Worm (Caenorhabditis elegans) whole organism, L2 larva: ENCODE measurements around the gene R11.4.

ENCODE experiments used
- C34F6.9 ChIP-seq: fragments of 150-350 bp; optimal IDR thresholded peaks from 2 replicates; lab custom pipeline; 2014; ENCODE audit warnings: missing biosample characterization, missing genetic modification characterization
- F13H6.1 ChIP-seq: sonication (generic microtip); optimal IDR thresholded peaks from 2 replicates; lab custom pipeline; 2016; ENCODE audit warnings: missing genetic modification characterization, missing compliant biosample characterization
- R02D3.7 ChIP-seq: fragments of 150-350 bp; optimal IDR thresholded peaks from 2 replicates; lab custom pipeline; 2014; ENCODE audit warnings: missing biosample characterization, missing genetic modification characterization
- Y55F3AM.14 ChIP-seq: fragments of 200-800 bp; sonication (Bioruptor generic); optimal IDR thresholded peaks from 2 replicates; lab custom pipeline; 2018; ENCODE audit warnings: mild to moderate bottlenecking, missing genetic modification characterization, missing compliant biosample characterization
- ZK546.5 ChIP-seq: sonication (generic microtip); optimal IDR thresholded peaks from 2 replicates; lab custom pipeline; 2017; ENCODE audit warnings: missing biosample characterization, missing genetic modification characterization
- alr-1 ChIP-seq: fragments of 150-350 bp; optimal IDR thresholded peaks from 2 replicates; lab custom pipeline; 2014; ENCODE audit warnings: missing biosample characterization, missing genetic modification characterization
- aly-2 ChIP-seq: fragments of 150-350 bp; optimal IDR thresholded peaks from 2 replicates; lab custom pipeline; 2014; ENCODE audit warnings: missing biosample characterization, missing genetic modification characterization
- ama-1 ChIP-seq: fragments of 150-350 bp; optimal IDR thresholded peaks from 2 replicates; lab custom pipeline; 2018; ENCODE audit warnings: inconsistent platforms
- blmp-1 ChIP-seq: sonication (generic microtip); optimal IDR thresholded peaks from 2 replicates; lab custom pipeline; 2017; ENCODE audit warnings: missing genetic modification characterization, mild to moderate bottlenecking, missing compliant biosample characterization, antibody characterized with exemption, moderate library complexity; ENCODE audit not compliant: insufficient read depth
- ceh-16 ChIP-seq: fragments of 150-350 bp; optimal IDR thresholded peaks from 2 replicates; lab custom pipeline; 2014; ENCODE audit warnings: missing biosample characterization, missing genetic modification characterization
- ceh-82 ChIP-seq: fragments of 150-350 bp; optimal IDR thresholded peaks from 2 replicates; lab custom pipeline; 2014; ENCODE audit warnings: missing biosample characterization, missing genetic modification characterization
- crh-2 ChIP-seq: sonication (generic microtip); optimal IDR thresholded peaks from 2 replicates; lab custom pipeline; 2017; ENCODE audit warnings: missing biosample characterization, missing genetic modification characterization
- dmd-4 ChIP-seq: sonication (generic microtip); optimal IDR thresholded peaks from 2 replicates; lab custom pipeline; 2017; ENCODE audit warnings: missing biosample characterization, missing genetic modification characterization
- egl-27 ChIP-seq: sonication (generic microtip); optimal IDR thresholded peaks from 3 replicates; lab custom pipeline; 2017; ENCODE audit warnings: missing biosample characterization, missing genetic modification reagents, missing genetic modification characterization
- elt-1 ChIP-seq: fragments of 150-350 bp; optimal IDR thresholded peaks from 2 replicates; lab custom pipeline; 2014; ENCODE audit warnings: missing biosample characterization, missing genetic modification characterization
- elt-3 ChIP-seq: sonication (generic microtip); optimal IDR thresholded peaks from 2 replicates; lab custom pipeline; 2017; ENCODE audit warnings: missing biosample characterization, missing genetic modification characterization
- fos-1 ChIP-seq: fragments of 150-350 bp; optimal IDR thresholded peaks from 2 replicates; lab custom pipeline; 2014; ENCODE audit warnings: missing biosample characterization, missing genetic modification characterization
- gmeb-1 ChIP-seq: fragments of 150-350 bp; optimal IDR thresholded peaks from 2 replicates; lab custom pipeline; 2014; ENCODE audit warnings: missing biosample characterization, missing genetic modification characterization
- lin-11 ChIP-seq: fragments of 150-350 bp; sonication (generic microtip); optimal IDR thresholded peaks from 2 replicates; lab custom pipeline; 2014; ENCODE audit warnings: missing biosample characterization, missing genetic modification characterization, inconsistent platforms, mixed read lengths
- lin-13 ChIP-seq: fragments of 150-350 bp; optimal IDR thresholded peaks from 2 replicates; lab custom pipeline; 2014; ENCODE audit warnings: missing biosample characterization, missing genetic modification reagents, missing genetic modification characterization
- lin-39 ChIP-seq: fragments of 150-350 bp; optimal IDR thresholded peaks from 2 replicates; lab custom pipeline; 2014; ENCODE audit warnings: missing biosample characterization, missing genetic modification reagents, missing genetic modification characterization
- lsy-2 ChIP-seq, 2 experiments: fragments of 150-350 bp in 1 of 2; sonication (generic microtip) in 1 of 2; optimal IDR thresholded peaks; 2 replicates each; lab custom pipeline; 2014 to 2017; ENCODE audit warnings: missing biosample characterization in 2 of 2, missing genetic modification characterization in 2 of 2
- mab-5 ChIP-seq: fragments of 150-350 bp; optimal IDR thresholded peaks from 2 replicates; lab custom pipeline; 2014; ENCODE audit warnings: missing biosample characterization, missing genetic modification characterization
- mbf-1 ChIP-seq: sonication (generic microtip); optimal IDR thresholded peaks from 2 replicates; lab custom pipeline; 2017; ENCODE audit warnings: missing biosample characterization, missing genetic modification characterization
- mdl-1 ChIP-seq, 2 experiments: fragments of 150-350 bp in 1 of 2; sonication (generic microtip) in 1 of 2; optimal IDR thresholded peaks; 2 replicates each; lab custom pipeline; 2017; ENCODE audit warnings: missing biosample characterization in 2 of 2, missing genetic modification characterization in 2 of 2
- nhr-10 ChIP-seq: sonication (generic microtip); optimal IDR thresholded peaks from 2 replicates; lab custom pipeline; 2017; ENCODE audit warnings: missing biosample characterization, missing genetic modification characterization
- nhr-11 ChIP-seq: fragments of 150-350 bp; optimal IDR thresholded peaks from 2 replicates; lab custom pipeline; 2014; ENCODE audit warnings: missing biosample characterization, missing genetic modification characterization
- nhr-12 ChIP-seq: fragments of 150-350 bp; optimal IDR thresholded peaks from 2 replicates; lab custom pipeline; 2014; ENCODE audit warnings: missing biosample characterization, missing genetic modification characterization
- nhr-129 ChIP-seq: fragments of 150-350 bp; optimal IDR thresholded peaks from 2 replicates; lab custom pipeline; 2014; ENCODE audit warnings: missing biosample characterization, missing genetic modification characterization
- nhr-21 ChIP-seq: fragments of 150-350 bp; optimal IDR thresholded peaks from 2 replicates; lab custom pipeline; 2014; ENCODE audit warnings: missing biosample characterization, missing genetic modification characterization
- nhr-23 ChIP-seq: fragments of 150-350 bp; optimal IDR thresholded peaks from 2 replicates; lab custom pipeline; 2014; ENCODE audit warnings: missing biosample characterization, missing genetic modification reagents, missing genetic modification characterization
- nhr-237 ChIP-seq: fragments of 150-350 bp; optimal IDR thresholded peaks from 2 replicates; lab custom pipeline; 2014; ENCODE audit warnings: missing biosample characterization, missing genetic modification characterization
- nhr-25 ChIP-seq: fragments of 150-350 bp; sonication (generic microtip); optimal IDR thresholded peaks from 3 replicates; lab custom pipeline; 2014; ENCODE audit warnings: missing biosample characterization, missing genetic modification characterization
- nhr-6 ChIP-seq: fragments of 150-350 bp; optimal IDR thresholded peaks from 2 replicates; lab custom pipeline; 2014; ENCODE audit warnings: missing biosample characterization, missing genetic modification characterization
- nhr-77 ChIP-seq: fragments of 150-350 bp; optimal IDR thresholded peaks from 2 replicates; lab custom pipeline; 2014; ENCODE audit warnings: missing biosample characterization, missing genetic modification characterization
- peb-1 ChIP-seq: fragments of 150-350 bp; optimal IDR thresholded peaks from 2 replicates; lab custom pipeline; 2014; ENCODE audit warnings: missing biosample characterization, missing genetic modification characterization
- sem-4 ChIP-seq: fragments of 150-350 bp; optimal IDR thresholded peaks from 2 replicates; lab custom pipeline; 2014; ENCODE audit warnings: missing biosample characterization, missing genetic modification reagents, missing genetic modification characterization
- skn-1 ChIP-seq: sonication (generic microtip); optimal IDR thresholded peaks from 2 replicates; lab custom pipeline; 2017; ENCODE audit warnings: missing biosample characterization, missing genetic modification characterization
- sma-3 ChIP-seq: sonication (generic microtip); optimal IDR thresholded peaks from 2 replicates; lab custom pipeline; 2016; ENCODE audit warnings: missing genetic modification reagents, missing genetic modification characterization, missing compliant biosample characterization
- sma-9 ChIP-seq, 2 experiments: fragments of 150-350 bp in 1 of 2; sonication (generic microtip) in 1 of 2; optimal IDR thresholded peaks; 2 replicates each; lab custom pipeline; 2014 to 2016; ENCODE audit warnings: missing genetic modification characterization in 2 of 2, mild to moderate bottlenecking in 1 of 2, missing biosample characterization in 1 of 2, missing compliant biosample characterization in 1 of 2, missing genetic modification reagents in 1 of 2, moderate library complexity in 1 of 2
- snpc-4 ChIP-seq: fragments of 150-350 bp; optimal IDR thresholded peaks from 2 replicates; lab custom pipeline; 2014; ENCODE audit warnings: missing biosample characterization, missing genetic modification characterization
- unc-39 ChIP-seq: fragments of 150-350 bp; optimal IDR thresholded peaks from 2 replicates; lab custom pipeline; 2014; ENCODE audit warnings: missing biosample characterization, missing genetic modification characterization
- unc-55 ChIP-seq: fragments of 150-350 bp; sonication (generic microtip); optimal IDR thresholded peaks from 3 replicates; lab custom pipeline; 2014; ENCODE audit warnings: missing biosample characterization, missing genetic modification reagents, missing genetic modification characterization
- unc-62 ChIP-seq: fragments of 150-350 bp; optimal IDR thresholded peaks from 2 replicates; lab custom pipeline; 2014; ENCODE audit warnings: missing biosample characterization, missing genetic modification reagents, missing genetic modification characterization
- zag-1 ChIP-seq: fragments of 150-350 bp; optimal IDR thresholded peaks from 2 replicates; lab custom pipeline; 2014; ENCODE audit warnings: missing biosample characterization, missing genetic modification characterization
- ztf-1 ChIP-seq: fragments of 200-800 bp; sonication (Bioruptor generic); conservative IDR thresholded peaks from 2 replicates; pipeline ENCODE4 v1.3.6; 2022; ENCODE audit warnings: missing genetic modification characterization, missing compliant biosample characterization
- ztf-11 ChIP-seq: sonication (generic microtip); optimal IDR thresholded peaks from 2 replicates; lab custom pipeline; 2017; ENCODE audit warnings: missing biosample characterization, missing genetic modification characterization
- ztf-4 ChIP-seq: fragments of 150-350 bp; optimal IDR thresholded peaks from 2 replicates; lab custom pipeline; 2014; ENCODE audit warnings: missing biosample characterization, missing genetic modification characterization

R11.4 gene

DNA sequence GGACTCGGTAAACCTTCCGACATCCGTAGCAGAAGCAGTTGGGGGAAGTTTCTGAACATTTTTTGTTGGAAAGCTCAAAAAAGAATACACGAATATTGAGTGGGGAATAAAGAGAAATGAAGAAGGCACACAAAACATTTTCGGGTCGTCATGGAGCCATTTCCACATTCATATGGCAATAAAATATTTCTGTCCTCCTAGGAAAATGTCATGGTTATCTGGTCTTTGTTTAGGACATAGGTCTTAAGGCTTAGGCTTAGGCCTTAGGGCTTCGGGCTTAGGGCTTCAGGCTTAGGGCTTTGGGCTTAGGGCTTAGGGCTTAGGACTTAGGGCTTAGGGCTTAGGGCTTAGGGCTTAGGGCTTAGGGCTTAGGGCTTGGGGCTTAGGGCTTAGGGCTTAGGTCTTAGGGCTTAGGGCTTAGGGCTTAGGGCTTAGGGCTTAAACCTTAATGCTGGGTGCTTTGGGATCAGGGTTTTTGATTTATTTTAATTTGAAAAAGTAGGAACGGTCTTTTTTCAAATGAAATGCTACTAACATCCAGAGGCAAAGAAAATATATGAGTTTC, 11.1 kb downstream of the R11.4 start, which contains the start of gene R11.3:
Gene R11.3, minus strand, starts transcription at position 51 of the 565 bp plus-strand sequence.
- TF ChIP-seq mbf-1 (no peak), nhr-10 (tag; lab: Kevin White, UChicago) (no peak), sma-9 (GFP tag; optimal IDR thresholded peaks at IDR 0.05; lab: Kevin White, UChicago) (no peak), sma-9 (tag; optimal IDR thresholded peaks at IDR 0.05; lab: Kevin White, UChicago) (no peak), lsy-2 (tag; optimal IDR thresholded peaks at IDR 0.05; lab: Kevin White, UChicago) (no peak), lin-13 (GFP tag; lab: Kevin White, UChicago) (no peak), R02D3.7 (tag; lab: Kevin White, UChicago) (no peak), ztf-11 (tag; lab: Kevin White, UChicago) (no peak), nhr-21 (tag; lab: Kevin White, UChicago) (no peak), ceh-16 (no peak), ztf-4 (tag; lab: Kevin White, UChicago) (no peak), aly-2 (tag; lab: Kevin White, UChicago) (no peak), C34F6.9 (tag; lab: Kevin White, UChicago) (no peak), snpc-4 (tag; lab: Kevin White, UChicago) (no peak), skn-1 (tag; lab: Kevin White, UChicago) (no peak), dmd-4 (tag; lab: Kevin White, UChicago) (no peak)
- TF ChIP-seq, all 48 proteins: peak for 0

DNA sequence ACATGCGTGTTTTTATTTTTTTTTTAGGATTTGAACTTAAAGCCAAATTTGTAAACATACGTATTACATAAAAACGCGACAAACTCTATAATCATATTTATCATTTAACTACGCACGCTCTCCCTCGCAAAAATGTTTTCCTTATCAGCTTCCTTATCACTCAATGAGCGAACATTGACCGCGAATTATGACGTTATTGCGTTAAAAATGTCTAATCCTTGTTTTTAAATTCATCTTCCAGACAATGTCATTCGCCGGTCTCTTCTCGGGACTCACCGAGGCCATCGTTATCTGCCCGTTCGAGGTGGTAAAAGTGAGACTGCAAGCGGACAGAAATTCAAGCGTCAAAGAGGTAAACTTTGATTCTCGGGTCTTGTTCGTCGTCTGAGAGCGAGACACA, 17.8 kb downstream of the R11.4 start:
- no peak for TF ChIP-seq peb-1 (tag; lab: Kevin White, UChicago)
- no peak for TF ChIP-seq snpc-4 (tag; lab: Kevin White, UChicago)
- no peak for TF ChIP-seq ama-1 (lab: Kevin White, UChicago)
- no peak for TF ChIP-seq elt-3 (tag; lab: Kevin White, UChicago)
- TF ChIP-seq mdl-1 (tag; optimal IDR thresholded peaks at IDR 0.05; lab: Kevin White, UChicago), result peak in 1 of 2 experiments; percentile 58
- no peak for TF ChIP-seq elt-1 (tag; lab: Kevin White, UChicago)
- no peak for TF ChIP-seq nhr-12 (tag; lab: Kevin White, UChicago)
- TF ChIP-seq fos-1 (tag; lab: Kevin White, UChicago), result peak; percentile 94
- TF ChIP-seq lin-11 (tag; lab: Kevin White, UChicago), result no peak
- TF ChIP-seq gmeb-1 (tag; lab: Kevin White, UChicago), result no peak
- TF ChIP-seq C34F6.9 (tag; lab: Kevin White, UChicago), result no peak
- TF ChIP-seq crh-2, result peak; percentile 81
- TF ChIP-seq ztf-1 (GFP tag; lab: Robert Waterston, UW), result no peak
- TF ChIP-seq mbf-1, result no peak
- peak; percentile 57 for TF ChIP-seq egl-27 (tag; lab: Kevin White, UChicago)
- TF ChIP-seq alr-1 (tag; lab: Kevin White, UChicago), result no peak
- no peak for TF ChIP-seq ztf-4 (tag; lab: Kevin White, UChicago)
- no peak for TF ChIP-seq ceh-82 (tag; lab: Kevin White, UChicago)
- TF ChIP-seq sem-4, result no peak
- TF ChIP-seq sma-9 (GFP tag; optimal IDR thresholded peaks at IDR 0.05; lab: Kevin White, UChicago), result peak; percentile 97
- TF ChIP-seq sma-9 (tag; optimal IDR thresholded peaks at IDR 0.05; lab: Kevin White, UChicago), result no peak
- TF ChIP-seq nhr-129 (tag; lab: Kevin White, UChicago), result peak; percentile 24
- peak in 1 of 2 experiments; percentile 30 for TF ChIP-seq lsy-2 (tag; optimal IDR thresholded peaks at IDR 0.05; lab: Kevin White, UChicago)
- no peak for TF ChIP-seq blmp-1
- TF ChIP-seq unc-39, result no peak
- peak; percentile 75 for TF ChIP-seq sma-3
- no peak for TF ChIP-seq nhr-10 (tag; lab: Kevin White, UChicago)
- no peak for TF ChIP-seq dmd-4 (tag; lab: Kevin White, UChicago)
- TF ChIP-seq nhr-25 (tag; lab: Kevin White, UChicago), result no peak
- TF ChIP-seq Y55F3AM.14, result no peak
- TF ChIP-seq nhr-11, result no peak
- TF ChIP-seq skn-1 (tag; lab: Kevin White, UChicago), result peak; percentile 10
- TF ChIP-seq zag-1 (tag; lab: Kevin White, UChicago), result no peak
- no peak for TF ChIP-seq aly-2 (tag; lab: Kevin White, UChicago)
- no peak for TF ChIP-seq nhr-6 (tag; lab: Kevin White, UChicago)
- no peak for TF ChIP-seq ZK546.5 (tag; lab: Kevin White, UChicago)
- no peak for TF ChIP-seq ceh-16
- no peak for TF ChIP-seq unc-55
- peak; percentile 79 for TF ChIP-seq F13H6.1
- TF ChIP-seq R02D3.7 (tag; lab: Kevin White, UChicago), result no peak
- TF ChIP-seq nhr-21 (tag; lab: Kevin White, UChicago), result peak; percentile 64
- no peak for TF ChIP-seq nhr-237
- TF ChIP-seq mab-5, result no peak
- TF ChIP-seq nhr-77, result no peak
- TF ChIP-seq lin-39, result no peak
- no peak for TF ChIP-seq unc-62 (GFP tag; lab: Kevin White, UChicago)
- TF ChIP-seq ztf-11 (tag; lab: Kevin White, UChicago), result no peak
- no peak for TF ChIP-seq nhr-23
- TF ChIP-seq, all 48 proteins: peak for 11
